Worm (Caenorhabditis elegans) whole organism, L4 larva: ENCODE measurements around the gene C16C8.10.
A peak's percentile ranks its signal among the peaks of the same experiment; 100 is the strongest.

Source experiments
- F44E2.7 ChIP-seq: fragments of 200-800 bp; sonication (Bioruptor generic); IDR thresholded peaks from 2 replicates; pipeline ENCODE4 v2.1.2; 2022; ENCODE audit warnings: missing genetic modification characterization, missing compliant biosample characterization
- aha-1 ChIP-seq: fragments of 150-350 bp; peaks from one replicate; lab custom pipeline; 2014; ENCODE audit warnings: missing biosample characterization, missing genetic modification characterization
- arid-1 ChIP-seq: fragments of 200-800 bp; sonication (Bioruptor generic); conservative IDR thresholded peaks from 2 replicates; pipeline ENCODE4 v1.3.6; 2022; ENCODE audit warnings: missing genetic modification reagents, missing genetic modification characterization, missing compliant biosample characterization
- ceh-28 ChIP-seq: fragments of 150-350 bp; optimal IDR thresholded peaks from 2 replicates; lab custom pipeline; 2014; ENCODE audit warnings: missing biosample characterization, missing genetic modification reagents, missing genetic modification characterization
- ceh-44 ChIP-seq: fragments of 200-800 bp; sonication (Bioruptor generic); IDR thresholded peaks from 2 replicates; pipeline ENCODE4 v1.3.6; 2022; ENCODE audit warnings: missing genetic modification reagents, missing genetic modification characterization, missing compliant biosample characterization
- cey-2 ChIP-seq: sonication (generic microtip); optimal IDR thresholded peaks from 3 replicates; lab custom pipeline; 2017; ENCODE audit warnings: missing genetic modification characterization, mild to moderate bottlenecking, missing compliant biosample characterization, antibody characterized with exemption, borderline replicate concordance; ENCODE audit not compliant: insufficient read depth
- ctbp-1 ChIP-seq: fragments of 200-800 bp; sonication (Bioruptor generic); IDR thresholded peaks from 2 replicates; pipeline ENCODE4 v1.3.6; 2022; ENCODE audit warnings: missing genetic modification reagents, missing genetic modification characterization, missing compliant biosample characterization
- daf-12 ChIP-seq: fragments of 150-350 bp; optimal IDR thresholded peaks from 2 replicates; lab custom pipeline; 2014; ENCODE audit warnings: missing biosample characterization, missing genetic modification reagents, missing genetic modification characterization
- dmd-6 ChIP-seq: fragments of 200-800 bp; sonication (Bioruptor generic); IDR thresholded peaks from 2 replicates; pipeline ENCODE4 v1.3.6; 2022; ENCODE audit warnings: missing genetic modification reagents, missing genetic modification characterization, missing compliant biosample characterization
- dmd-9 ChIP-seq: fragments of 200-800 bp; sonication (Bioruptor generic); IDR thresholded peaks from 2 replicates; pipeline ENCODE4 v1.3.6; 2022; ENCODE audit warnings: missing genetic modification reagents, missing genetic modification characterization, missing compliant biosample characterization
- dpl-1 ChIP-seq: fragments of 150-350 bp; optimal IDR thresholded peaks from 2 replicates; lab custom pipeline; 2014; ENCODE audit warnings: missing biosample characterization, missing genetic modification reagents, missing genetic modification characterization
- dve-1 ChIP-seq: sonication (generic microtip); optimal IDR thresholded peaks from 2 replicates; lab custom pipeline; 2017; ENCODE audit warnings: antibody characterized with exemption, mild to moderate bottlenecking, missing genetic modification characterization, missing compliant biosample characterization; ENCODE audit not compliant: insufficient read depth
- egl-43 ChIP-seq: fragments of 200-800 bp; sonication (Bioruptor generic); IDR thresholded peaks from 2 replicates; pipeline ENCODE4 v1.3.6; 2022; ENCODE audit warnings: missing genetic modification reagents, missing genetic modification characterization, missing compliant biosample characterization
- fkh-10 ChIP-seq: fragments of 150-350 bp; optimal IDR thresholded peaks from 2 replicates; lab custom pipeline; 2014; ENCODE audit warnings: missing biosample characterization, missing genetic modification reagents, missing genetic modification characterization
- hmg-1.1 ChIP-seq: fragments of 200-800 bp; sonication (Bioruptor generic); IDR thresholded peaks from 2 replicates; pipeline ENCODE4 v1.3.6; 2022; ENCODE audit warnings: missing genetic modification reagents, missing genetic modification characterization, missing compliant biosample characterization
- lin-15B ChIP-seq: fragments of 150-350 bp; sonication (generic microtip); optimal IDR thresholded peaks from 3 replicates; lab custom pipeline; 2014; ENCODE audit warnings: missing biosample characterization, missing genetic modification characterization
- lir-3 ChIP-seq: sonication (generic microtip); optimal IDR thresholded peaks from 2 replicates; lab custom pipeline; 2016; ENCODE audit warnings: mild to moderate bottlenecking, missing genetic modification characterization, missing compliant biosample characterization
- madf-9 ChIP-seq: fragments of 200-800 bp; sonication (Bioruptor generic); conservative IDR thresholded peaks from 2 replicates; pipeline ENCODE4 v1.3.6; 2022; ENCODE audit warnings: missing genetic modification reagents, missing genetic modification characterization, missing compliant biosample characterization
- mdt-29 ChIP-seq: fragments of 200-800 bp; sonication (Bioruptor generic); IDR thresholded peaks from 2 replicates; pipeline ENCODE4 v1.3.6; 2022; ENCODE audit warnings: missing genetic modification reagents, missing genetic modification characterization, missing compliant biosample characterization
- mep-1 ChIP-seq: fragments of 150-350 bp; sonication (generic microtip); optimal IDR thresholded peaks from 3 replicates; lab custom pipeline; 2014; ENCODE audit warnings: missing biosample characterization, missing genetic modification characterization
- mes-2 ChIP-seq: sonication (generic microtip); optimal IDR thresholded peaks from 2 replicates; lab custom pipeline; 2016; ENCODE audit warnings: missing genotype, mild to moderate bottlenecking, missing genetic modification characterization, missing compliant biosample characterization; ENCODE audit not compliant: poor library complexity, severe bottlenecking
- mxl-3 ChIP-seq: fragments of 200-800 bp; sonication (Bioruptor generic); optimal IDR thresholded peaks from 2 replicates; lab custom pipeline; 2018; ENCODE audit warnings: mild to moderate bottlenecking, missing genetic modification characterization, missing compliant biosample characterization
- nhr-11 ChIP-seq: fragments of 150-350 bp; optimal IDR thresholded peaks from 2 replicates; lab custom pipeline; 2014; ENCODE audit warnings: missing biosample characterization, missing genetic modification characterization
- nhr-111 ChIP-seq: fragments of 200-800 bp; sonication (Bioruptor generic); optimal IDR thresholded peaks from 2 replicates; lab custom pipeline; 2018; ENCODE audit warnings: mild to moderate bottlenecking, missing genetic modification characterization, missing compliant biosample characterization
- nhr-237 ChIP-seq: sonication (generic microtip); optimal IDR thresholded peaks from 2 replicates; lab custom pipeline; 2017; ENCODE audit warnings: missing biosample characterization, missing genetic modification characterization
- nhr-28 ChIP-seq: fragments of 150-350 bp; optimal IDR thresholded peaks from 2 replicates; lab custom pipeline; 2014; ENCODE audit warnings: missing biosample characterization, missing genetic modification characterization
- nhr-41 ChIP-seq: fragments of 200-800 bp; sonication (Bioruptor generic); IDR thresholded peaks from 2 replicates; pipeline ENCODE4 v1.3.6; 2022; ENCODE audit warnings: missing genetic modification reagents, missing genetic modification characterization, missing compliant biosample characterization
- nhr-76 ChIP-seq: fragments of 150-350 bp; optimal IDR thresholded peaks from 2 replicates; lab custom pipeline; 2014; ENCODE audit warnings: missing biosample characterization, missing genetic modification characterization
- nhr-77 ChIP-seq: fragments of 150-350 bp; optimal IDR thresholded peaks from 2 replicates; lab custom pipeline; 2014; ENCODE audit warnings: missing biosample characterization, missing genetic modification characterization
- snpc-1.2 ChIP-seq: fragments of 200-800 bp; sonication (Bioruptor generic); IDR thresholded peaks from 2 replicates; pipeline ENCODE4 v1.3.6; 2022; ENCODE audit warnings: missing genetic modification reagents, missing genetic modification characterization, missing compliant biosample characterization
- spr-3 ChIP-seq: fragments of 200-800 bp; sonication (Bioruptor generic); optimal IDR thresholded peaks from 2 replicates; lab custom pipeline; 2018; ENCODE audit warnings: mild to moderate bottlenecking, missing genetic modification characterization, missing compliant biosample characterization
- unc-130 ChIP-seq: sonication (generic microtip); optimal IDR thresholded peaks from 2 replicates; lab custom pipeline; 2016; ENCODE audit warnings: missing genetic modification reagents, missing genetic modification characterization, missing compliant biosample characterization
- unc-39 ChIP-seq: sonication (generic microtip); optimal IDR thresholded peaks from 2 replicates; lab custom pipeline; 2017; ENCODE audit warnings: missing biosample characterization, missing genetic modification characterization
- vab-7 ChIP-seq: fragments of 200-800 bp; sonication (Bioruptor generic); IDR thresholded peaks from 2 replicates; pipeline ENCODE4 v1.3.6; 2022; ENCODE audit warnings: missing genetic modification reagents, missing genetic modification characterization, missing compliant biosample characterization
- zfp-3 ChIP-seq: fragments of 200-800 bp; sonication (Bioruptor generic); conservative IDR thresholded peaks from 2 replicates; pipeline ENCODE4 v1.3.6; 2022; ENCODE audit warnings: missing genetic modification reagents, missing genetic modification characterization, missing compliant biosample characterization
- ztf-11 ChIP-seq: fragments of 150-350 bp; optimal IDR thresholded peaks from 2 replicates; lab custom pipeline; 2014; ENCODE audit warnings: missing biosample characterization, missing genetic modification characterization

Gene C16C8.10

DNA sequence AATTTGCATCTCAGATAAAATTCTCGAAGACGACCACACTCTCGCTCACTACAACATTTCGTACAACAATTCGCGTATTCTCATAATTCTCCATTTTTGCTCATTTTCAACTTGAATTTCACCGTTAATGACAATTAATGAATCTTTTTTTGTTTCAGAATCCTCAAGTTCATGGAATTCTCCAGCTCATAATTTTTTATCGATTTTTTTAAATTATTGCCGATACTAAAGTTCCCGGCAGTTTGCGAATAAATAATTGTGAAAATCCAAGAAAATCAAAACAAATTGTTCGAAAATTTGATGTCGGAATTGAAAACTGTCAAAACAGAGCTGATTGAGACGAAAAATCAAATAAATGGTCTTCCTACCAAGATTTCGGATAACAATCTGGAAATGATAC is 16.6 kb downstream of the C16C8.10 start, which contains the start of gene C16C8.21:
TSS of gene C16C8.21 (plus strand) at position 301 of the 400 bp plus-strand sequence.
- TF ChIP-seq ztf-11 (tag; lab: Kevin White, UChicago) (no peak), nhr-111 (no peak), dmd-9 (GFP tag; lab: Robert Waterston, UW) (no peak), nhr-237 (tag; lab: Kevin White, UChicago) (no peak), hmg-1.1 (GFP tag; lab: Robert Waterston, UW) (no peak), dpl-1 (no peak), mes-2 (tag; lab: Kevin White, UChicago) (no peak)
- TF ChIP-seq, all 104 proteins: peak for 0

DNA sequence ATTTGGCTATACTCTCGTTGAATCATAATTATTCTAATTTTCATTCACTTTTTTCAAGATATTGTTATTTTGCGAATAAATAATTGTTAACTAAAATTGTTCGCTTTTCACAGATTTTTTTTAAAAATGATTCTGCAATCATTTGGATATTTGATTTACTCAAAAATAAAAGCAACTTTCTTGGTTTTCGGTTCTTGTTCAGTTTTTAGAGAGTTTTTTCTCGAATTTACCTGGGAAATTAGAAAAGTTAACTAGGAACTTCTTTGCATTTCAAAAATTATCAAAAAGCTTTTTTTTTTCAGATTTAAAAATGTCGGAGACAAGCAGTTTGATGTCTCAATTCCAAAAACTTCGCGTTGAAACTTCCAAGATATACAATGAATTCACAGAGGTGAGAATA is 17.8 kb downstream of the C16C8.10 start, which contains the start of the genes C16C8.20 and gldi-6:
TSS of gene C16C8.20 (plus strand) at position 301 of the 400 bp plus-strand sequence.
TSS of gene gldi-6 (plus strand) at position 301 of the 400 bp plus-strand sequence.
- TF ChIP-seq ceh-44 (GFP tag; lab: Robert Waterston, UW) (no peak), arid-1 (GFP tag; lab: Robert Waterston, UW) (no peak), mdt-29 (GFP tag; lab: Robert Waterston, UW) (no peak), unc-130 (GFP tag; lab: Kevin White, UChicago) (no peak), vab-7 (GFP tag; lab: Robert Waterston, UW) (no peak), snpc-1.2 (no peak), madf-9 (no peak), fkh-10 (GFP tag; lab: Kevin White, UChicago) (no peak), nhr-28 (no peak), unc-39 (tag; lab: Kevin White, UChicago) (no peak), ctbp-1 (GFP tag; lab: Robert Waterston, UW) (no peak), mep-1 (no peak), dmd-6 (GFP tag; lab: Robert Waterston, UW) (no peak), spr-3 (no peak), lin-15B (tag; lab: Kevin White, UChicago) (no peak), F44E2.7 (no peak), ceh-28 (no peak), nhr-41 (GFP tag; lab: Robert Waterston, UW) (no peak), dve-1 (tag; lab: Kevin White, UChicago) (no peak), lir-3 (no peak)

DNA sequence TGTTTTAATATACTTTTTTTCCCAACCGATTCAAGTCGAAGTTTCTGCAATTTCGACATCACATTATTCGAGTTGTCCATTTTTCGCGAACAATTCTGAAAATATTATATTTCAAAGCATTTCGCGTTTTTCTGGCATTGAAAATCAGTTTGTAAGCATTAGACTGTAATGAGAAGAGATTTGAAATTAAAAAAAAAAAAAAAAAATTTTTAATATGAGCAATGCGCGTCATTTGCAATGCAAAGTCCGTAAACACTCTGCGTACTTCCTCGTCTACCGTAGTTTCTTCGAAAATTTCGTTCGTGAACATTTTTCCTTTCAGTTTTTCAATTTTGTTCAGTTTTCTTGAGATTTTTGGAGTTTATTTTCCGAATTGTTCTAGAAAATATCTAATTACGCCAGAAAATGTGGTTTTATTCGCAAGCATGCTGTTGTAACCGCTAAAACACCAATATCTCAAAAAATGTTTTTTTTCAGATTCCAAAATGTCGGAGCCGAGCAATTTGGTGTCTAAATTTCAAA is 19.1 kb downstream of the C16C8.10 start, which contains the start of the genes C16C8.5 and C16C8.16:
TSS of gene C16C8.5 (minus strand) at position 101 of the 522 bp plus-strand sequence.
TSS of gene C16C8.16 (plus strand) at position 472 of the 522 bp plus-strand sequence.
- no peak for TF ChIP-seq nhr-77 (tag; lab: Kevin White, UChicago)
- no peak for TF ChIP-seq egl-43 (GFP tag; lab: Robert Waterston, UW)
- TF ChIP-seq spr-3, result no peak
- TF ChIP-seq nhr-76 (tag; lab: Kevin White, UChicago), result no peak
- no peak for TF ChIP-seq nhr-11 (tag; lab: Kevin White, UChicago)
- TF ChIP-seq cey-2 (tag; lab: Kevin White, UChicago), result no peak
- TF ChIP-seq mxl-3 (GFP tag; lab: Kevin White, UChicago), result no peak
- no peak for TF ChIP-seq dmd-9 (GFP tag; lab: Robert Waterston, UW)
- TF ChIP-seq mep-1, result no peak

DNA sequence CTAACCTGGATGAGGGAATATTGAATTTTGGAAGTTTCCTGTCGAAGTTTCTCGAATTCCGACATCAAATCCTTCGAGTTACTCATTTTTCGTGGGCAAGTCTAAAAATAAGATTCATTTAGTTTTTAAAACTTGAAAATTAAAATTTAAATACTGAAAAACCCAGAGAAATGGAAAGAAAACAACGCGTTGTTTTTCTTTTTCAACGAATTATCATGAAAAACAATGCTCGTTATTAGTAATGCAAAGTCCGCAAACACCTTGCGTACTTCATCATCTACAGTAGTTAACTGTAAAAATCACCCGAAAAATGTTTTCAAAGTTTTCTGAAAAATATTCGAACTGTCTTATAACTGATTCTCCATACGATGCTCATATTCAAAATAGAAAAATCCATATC is 20.2 kb downstream of the C16C8.10 start, which contains the start of gene C16C8.4:
TSS of gene C16C8.4 (minus strand) at position 101 of the 400 bp plus-strand sequence.
- no peak for TF ChIP-seq zfp-3 (GFP tag; lab: Robert Waterston, UW)
- TF ChIP-seq daf-12 (tag; lab: Kevin White, UChicago), result no peak
- peak; percentile 66 for TF ChIP-seq aha-1 (tag; lab: Kevin White, UChicago)
- no peak for TF ChIP-seq dve-1 (tag; lab: Kevin White, UChicago)
